Worm (Caenorhabditis elegans): ENCODE results near the gene sra-29.

- TF ChIP-seq hlh-6 (tag; optimal IDR thresholded peaks at IDR 0.05) (no peak), npax-4 (tag; optimal IDR thresholded peaks at IDR 0.05) (no peak), ama-1 (optimal IDR thresholded peaks at IDR 0.05) (no peak), ets-4 (tag; optimal IDR thresholded peaks at IDR 0.05) (no peak), fkh-10 (GFP tag; optimal IDR thresholded peaks at IDR 0.05) (no peak), mec-3 (tag; optimal IDR thresholded peaks at IDR 0.05; ENCODE audit: borderline replicate concordance) (no peak), sox-4 (tag; optimal IDR thresholded peaks at IDR 0.05) (no peak), sdc-2 (tag; optimal IDR thresholded peaks at IDR 0.05) (no peak), eyg-1 (tag; optimal IDR thresholded peaks at IDR 0.05) (no peak), pat-9 (tag; optimal IDR thresholded peaks at IDR 0.05) (no peak), tbx-2 (tag; optimal IDR thresholded peaks at IDR 0.05) (peak; percentile 87)
These were observed 13.2 kb upstream of the sra-29 start, which contains the start of gene icd-1 for ce11 chrII:6588605-6589292.

Measured in whole organism, late embryonic.